Worm (Caenorhabditis elegans): Measurements from ENCODE around the gene srx-86.

Gene srx-86

DNA sequence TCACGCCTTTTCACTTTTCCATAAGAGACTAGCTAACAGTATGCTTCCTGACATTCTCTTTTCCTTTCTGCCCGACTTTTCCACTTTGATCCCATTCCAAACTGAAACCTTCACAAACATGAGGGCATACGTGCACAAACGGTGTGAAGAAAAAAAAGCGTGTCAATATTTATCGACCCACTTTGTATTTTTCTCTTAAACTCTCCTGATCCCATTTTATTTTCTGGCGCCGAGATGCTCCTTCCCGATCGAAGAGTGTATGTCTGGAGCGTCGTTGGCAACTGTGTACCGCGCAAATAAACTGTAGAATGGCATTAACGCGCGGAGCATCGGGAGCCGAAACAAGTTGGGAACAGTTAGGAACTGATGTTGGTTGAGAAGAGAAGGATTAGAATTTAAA, 33.2 kb upstream of the srx-86 start (continued):
- TF ChIP-seq snu-23 (GFP tag; optimal IDR thresholded peaks at IDR 0.05) = no peak
- TF ChIP-seq lin-35 (GFP tag; optimal IDR thresholded peaks at IDR 0.05) = no peak
- no peak for TF ChIP-seq mef-2 (tag; optimal IDR thresholded peaks at IDR 0.05)
- TF ChIP-seq aly-2 (tag; optimal IDR thresholded peaks at IDR 0.05) = no peak
- no peak for TF ChIP-seq mep-1 (tag; optimal IDR thresholded peaks at IDR 0.05)
- no peak for TF ChIP-seq irx-1 (tag; optimal IDR thresholded peaks at IDR 0.05)
- no peak for TF ChIP-seq zag-1 (tag; optimal IDR thresholded peaks at IDR 0.05)
- no peak for TF ChIP-seq tlp-1 (tag; optimal IDR thresholded peaks at IDR 0.05)
- TF ChIP-seq C16A3.4 (tag; optimal IDR thresholded peaks at IDR 0.05) = no peak

DNA sequence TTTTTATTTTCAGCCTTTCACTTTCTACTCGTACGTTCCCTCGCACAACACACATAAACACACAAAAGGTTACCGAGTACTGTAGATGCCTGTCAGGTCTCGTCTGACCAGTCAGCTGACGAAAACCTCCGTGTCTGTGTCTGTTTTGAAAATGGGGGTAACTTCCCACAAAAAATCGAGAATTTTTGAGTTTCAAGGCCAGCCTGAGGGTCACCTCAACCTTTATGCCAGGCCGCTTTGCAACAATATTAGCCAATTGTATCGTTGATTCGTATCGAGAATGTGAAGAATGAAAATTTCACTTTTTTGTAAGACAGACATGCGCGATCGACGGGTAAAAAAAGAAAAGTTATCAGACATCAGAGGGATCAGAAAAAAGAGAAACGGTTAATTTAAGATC, 31.6 kb upstream of the srx-86 start:
- peak in 5 of 6 experiments; percentile 58 to 92 (median 89) for TF ChIP-seq elt-3 (tag; optimal IDR thresholded peaks at IDR 0.05)
- TF ChIP-seq nhr-84 (tag; optimal IDR thresholded peaks at IDR 0.05) = no peak
- TF ChIP-seq mef-2 (tag; optimal IDR thresholded peaks at IDR 0.05) = no peak
- no peak for TF ChIP-seq isw-1 (GFP tag; IDR thresholded peaks at IDR 0.05)
- TF ChIP-seq C34B4.2 (tag; optimal IDR thresholded peaks at IDR 0.05) = no peak
- TF ChIP-seq ztf-11 (tag; optimal IDR thresholded peaks at IDR 0.05) = no peak
- peak; percentile 41; the same call in 1 of the 2 replicates for TF ChIP-seq nhr-19 (GFP tag; conservative IDR thresholded peaks at IDR 0.05)
- peak; percentile 56 for TF ChIP-seq nhr-47 (tag; optimal IDR thresholded peaks at IDR 0.05)
- no peak for TF ChIP-seq fkh-4 (tag; optimal IDR thresholded peaks at IDR 0.05; ENCODE audit: borderline replicate concordance)
- TF ChIP-seq unc-86 (tag; optimal IDR thresholded peaks at IDR 0.05) = no peak
- no peak for TF ChIP-seq lir-3 (tag; optimal IDR thresholded peaks at IDR 0.05; ENCODE audit: poor library complexity)
- peak in 1 of 3 experiments; percentile 23 for TF ChIP-seq ceh-82 (tag; optimal IDR thresholded peaks at IDR 0.05)
- no peak for TF ChIP-seq zip-4 (GFP tag; optimal IDR thresholded peaks at IDR 0.05)
- peak; percentile 84 for TF ChIP-seq unc-130 (tag; optimal IDR thresholded peaks at IDR 0.05)
- TF ChIP-seq unc-62 (GFP tag; optimal IDR thresholded peaks at IDR 0.05) = no peak
- TF ChIP-seq mep-1 (tag; optimal IDR thresholded peaks at IDR 0.05) = peak; percentile 85
- no peak for TF ChIP-seq ama-1 (optimal IDR thresholded peaks at IDR 0.05)
- no peak for TF ChIP-seq elt-2 (tag; optimal IDR thresholded peaks at IDR 0.05)
- peak in 1 of 2 experiments; percentile 72 for TF ChIP-seq lin-35 (GFP tag; optimal IDR thresholded peaks at IDR 0.05)
- no peak for TF ChIP-seq sup-37 (GFP tag; optimal IDR thresholded peaks at IDR 0.05)
- TF ChIP-seq lsy-2 (tag; optimal IDR thresholded peaks at IDR 0.05) = peak; percentile 56 to 84
- TF ChIP-seq efl-1 (optimal IDR thresholded peaks at IDR 0.05) = peak; percentile 20 to 39
- TF ChIP-seq efl-1 (GFP tag; optimal IDR thresholded peaks at IDR 0.05 in 1 of 2) = peak in 1 of 2 experiments; percentile 6
- peak; percentile 29; the same call in 1 of the 2 replicates for TF ChIP-seq ceh-88 (GFP tag; IDR thresholded peaks at IDR 0.05)
- TF ChIP-seq zag-1 (tag; optimal IDR thresholded peaks at IDR 0.05) = no peak
- TF ChIP-seq nhr-90 (tag; optimal IDR thresholded peaks at IDR 0.05; ENCODE audit: poor library complexity) = peak; percentile 76
- TF ChIP-seq nhr-77 (tag; optimal IDR thresholded peaks at IDR 0.05) = no peak
- no peak for TF ChIP-seq pax-3 (tag; optimal IDR thresholded peaks at IDR 0.05)
- peak; percentile 42 for TF ChIP-seq rnt-1 (tag; optimal IDR thresholded peaks at IDR 0.05)
- no peak for TF ChIP-seq alr-1 (tag; optimal IDR thresholded peaks at IDR 0.05; ENCODE audit: borderline replicate concordance)
- no peak for TF ChIP-seq aly-2 (tag; optimal IDR thresholded peaks at IDR 0.05)
- no peak for TF ChIP-seq efl-3 (GFP tag; optimal IDR thresholded peaks at IDR 0.05)
- no peak for TF ChIP-seq egl-13 (tag; optimal IDR thresholded peaks at IDR 0.05)
- TF ChIP-seq skn-1 (tag; optimal IDR thresholded peaks at IDR 0.05) = no peak
- no peak for TF ChIP-seq ceh-63 (GFP tag; optimal IDR thresholded peaks at IDR 0.05)
- TF ChIP-seq dsc-1 (tag; optimal IDR thresholded peaks at IDR 0.05) = no peak
- no peak for TF ChIP-seq ets-5 (GFP tag; IDR thresholded peaks at IDR 0.05)
- no peak for TF ChIP-seq nhr-76 (tag; optimal IDR thresholded peaks at IDR 0.05)
- peak; percentile 55 for TF ChIP-seq lin-13 (GFP tag; optimal IDR thresholded peaks at IDR 0.05)
- TF ChIP-seq xbp-1 (tag; optimal IDR thresholded peaks at IDR 0.05) = peak; percentile 8
- TF ChIP-seq swsn-7 (tag; optimal IDR thresholded peaks at IDR 0.05) = peak; percentile 31
- no peak for TF ChIP-seq nhr-12 (tag; optimal IDR thresholded peaks at IDR 0.05)
- TF ChIP-seq irx-1 (tag; optimal IDR thresholded peaks at IDR 0.05) = no peak
- no peak for TF ChIP-seq nhr-237 (tag; optimal IDR thresholded peaks at IDR 0.05)
- no peak for TF ChIP-seq tlp-1 (tag; optimal IDR thresholded peaks at IDR 0.05)
- TF ChIP-seq nhr-20 (tag; optimal IDR thresholded peaks at IDR 0.05) = peak; percentile 90
- TF ChIP-seq fos-1 (tag; optimal IDR thresholded peaks at IDR 0.05) = peak; percentile 45
- no peak for TF ChIP-seq sptf-1 (tag; optimal IDR thresholded peaks at IDR 0.05)
- peak; percentile 83 for TF ChIP-seq snu-23 (GFP tag; optimal IDR thresholded peaks at IDR 0.05)

Measured in whole organism, L1 larva.